Fruit fly (Drosophila melanogaster) S2 (cell line): Measurements from ENCODE around the gene CG45045.

ENCODE experiments used
- CG8478 ChIP-seq: fragments of >200 bp; optimal IDR thresholded peaks from 2 replicates; lab custom pipeline; 2018
- CTCF ChIP-seq, 2 experiments: fragments of >200 bp; optimal IDR thresholded peaks; 2 replicates each; lab custom pipeline; 2018

The CG45045 gene

DNA sequence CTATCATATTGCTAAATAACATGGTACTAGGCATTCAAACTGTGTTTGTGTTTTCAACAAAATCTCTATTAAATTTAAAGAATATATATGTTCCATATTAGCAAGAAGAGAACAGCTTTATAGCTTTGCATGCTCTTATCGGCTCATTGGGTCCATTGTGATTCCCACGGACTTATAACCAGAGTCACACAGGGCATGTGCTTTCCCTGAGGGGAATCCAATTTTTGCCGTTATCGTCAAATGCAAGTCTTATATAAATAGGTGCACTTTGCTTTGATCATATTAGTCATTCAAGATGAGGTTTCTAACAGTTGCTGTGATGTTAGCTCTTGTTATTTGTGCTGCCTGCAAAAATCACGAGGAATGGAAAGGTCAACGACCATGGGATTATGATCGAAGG is at the start of gene CG45045:
TSS of gene CG45045 (plus strand) at position 294 of the 400 bp plus-strand sequence.
- TF ChIP-seq CTCF (optimal IDR thresholded peaks at IDR 0.05; lab: Kevin White, UChicago) (no peak), CG8478 (lab: Kevin White, UChicago) (no peak)

DNA sequence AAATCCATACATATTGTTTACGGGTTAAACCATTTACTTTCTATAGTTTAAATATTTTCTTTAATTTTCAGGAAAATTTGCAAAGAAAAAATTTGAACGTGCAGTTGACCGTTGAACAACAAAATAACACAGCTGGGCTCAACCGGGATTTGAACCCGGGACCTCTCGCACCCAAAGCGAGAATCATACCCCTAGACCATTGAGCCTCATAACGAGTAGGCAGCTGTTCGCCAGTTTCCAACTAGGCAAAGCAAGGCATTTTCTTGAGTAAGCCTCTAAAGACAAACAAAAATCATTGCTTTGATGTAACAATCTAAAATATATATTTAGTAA is 49.4 kb upstream of the CG45045 start:
- TF ChIP-seq CTCF (optimal IDR thresholded peaks at IDR 0.05; lab: Kevin White, UChicago): no peak
- no peak for TF ChIP-seq CG8478 (lab: Kevin White, UChicago)

DNA sequence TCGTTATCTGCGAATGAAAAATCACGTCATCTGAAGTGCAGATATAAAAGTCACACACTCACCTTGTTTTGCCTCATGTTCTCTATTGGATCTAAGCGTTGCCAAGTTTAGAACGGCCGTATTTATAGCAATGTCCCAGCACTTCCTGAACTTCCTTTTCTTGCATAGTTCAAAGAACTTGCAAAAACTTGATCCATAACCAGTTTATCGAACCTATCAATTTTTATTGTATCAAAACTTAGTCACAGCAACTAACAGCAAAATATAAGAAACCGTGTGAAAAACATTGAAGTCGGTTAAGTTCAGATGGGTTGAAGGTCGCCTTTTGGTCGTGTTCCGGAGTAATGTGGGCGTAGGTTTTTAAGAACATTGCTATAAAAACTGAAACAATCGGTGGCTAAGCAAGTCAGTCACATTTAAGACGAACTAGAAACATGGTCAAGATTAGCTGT is 48.6 kb upstream of the CG45045 start, which contains the start of the genes CG14324 and CG14326:
TSS of gene CG14324 (minus strand) at position 101 of the 452 bp plus-strand sequence.
TSS of gene CG14326 (plus strand) at position 402 of the 452 bp plus-strand sequence.
- TF ChIP-seq CG8478 (lab: Kevin White, UChicago) (no peak), CTCF (optimal IDR thresholded peaks at IDR 0.05; lab: Kevin White, UChicago) (no peak)

DNA sequence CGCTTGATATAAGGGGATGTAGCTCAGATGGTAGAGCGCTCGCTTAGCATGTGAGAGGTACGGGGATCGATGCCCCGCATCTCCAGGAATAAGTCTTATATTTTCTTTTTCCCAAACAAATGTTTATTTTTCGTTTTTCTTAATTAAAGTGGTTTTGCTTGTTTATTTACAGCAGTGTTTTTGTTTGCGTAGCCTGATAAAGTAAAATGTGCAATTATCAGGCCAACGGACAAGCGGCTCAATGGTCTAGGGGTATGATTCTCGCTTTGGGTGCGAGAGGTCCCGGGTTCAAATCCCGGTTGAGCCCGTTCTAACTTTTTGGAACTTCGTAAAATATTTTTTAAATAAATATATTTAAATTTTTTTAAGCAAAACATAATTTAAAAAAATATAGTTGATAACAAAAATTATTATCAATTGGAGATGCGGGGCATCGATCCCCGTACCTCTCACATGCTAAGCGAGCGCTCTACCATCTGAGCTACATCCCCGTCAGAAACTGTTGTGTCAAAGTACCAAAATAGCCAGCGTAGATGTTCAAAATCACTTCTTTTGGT is 47.6 kb upstream of the CG45045 start:
- no peak for TF ChIP-seq CG8478 (lab: Kevin White, UChicago)
- no peak for TF ChIP-seq CTCF (optimal IDR thresholded peaks at IDR 0.05; lab: Kevin White, UChicago)

DNA sequence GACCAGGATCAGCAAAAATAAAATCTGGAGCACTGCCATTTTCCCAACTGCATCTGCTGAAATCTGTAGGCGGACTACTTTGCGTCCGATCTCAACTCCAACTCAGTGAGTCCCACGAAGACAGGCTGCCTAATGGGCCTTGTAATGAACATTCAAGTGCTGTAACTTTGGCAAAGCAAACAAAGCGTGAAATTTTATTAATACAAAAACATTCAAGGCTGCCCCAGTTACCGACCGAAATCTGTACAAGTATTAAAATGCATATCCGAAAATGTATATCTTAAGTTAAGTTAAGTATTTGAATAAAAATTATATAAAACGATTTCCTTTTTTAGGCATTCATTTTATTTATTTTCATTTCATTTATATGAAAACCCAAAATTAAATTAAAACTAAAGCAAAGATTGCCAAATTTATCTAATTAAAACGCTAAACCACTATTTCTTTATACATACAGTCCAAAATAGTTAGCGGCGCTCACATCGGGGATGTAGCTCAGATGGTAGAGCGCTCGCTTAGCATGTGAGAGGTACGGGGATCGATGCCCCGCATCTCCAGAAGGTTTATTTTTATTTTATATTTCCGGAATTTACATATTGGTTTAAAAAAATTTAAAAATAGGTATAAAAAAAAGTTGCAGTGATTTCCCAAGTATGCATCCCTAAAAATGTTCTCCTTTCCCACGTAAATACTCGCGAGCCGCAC is 45.2 kb upstream of the CG45045 start, which contains the start of gene CG14323:
TSS of gene CG14323 (minus strand) at position 51 of the 705 bp plus-strand sequence.
- TF ChIP-seq CTCF (optimal IDR thresholded peaks at IDR 0.05; lab: Kevin White, UChicago) (no peak), CG8478 (lab: Kevin White, UChicago) (no peak)

DNA sequence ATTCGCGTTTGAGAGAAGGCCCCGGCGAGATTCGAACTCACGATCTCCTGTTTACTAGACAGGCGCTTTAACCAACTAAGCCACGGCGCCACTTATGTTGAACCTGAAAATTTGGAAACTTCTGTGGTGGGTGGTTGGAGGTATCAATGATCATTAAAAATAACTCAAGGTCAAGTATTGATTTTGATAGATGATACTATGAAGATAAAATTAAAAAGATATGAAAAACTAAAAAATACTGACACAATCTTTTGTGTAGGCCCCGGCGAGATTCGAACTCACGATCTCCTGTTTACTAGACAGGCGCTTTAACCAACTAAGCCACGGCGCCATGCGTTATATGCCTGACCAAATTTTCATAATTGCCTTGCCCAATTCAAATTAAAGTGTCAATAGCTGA is 42.8 kb upstream of the CG45045 start:
- TF ChIP-seq CTCF (optimal IDR thresholded peaks at IDR 0.05; lab: Kevin White, UChicago): no peak
- no peak for TF ChIP-seq CG8478 (lab: Kevin White, UChicago)

DNA sequence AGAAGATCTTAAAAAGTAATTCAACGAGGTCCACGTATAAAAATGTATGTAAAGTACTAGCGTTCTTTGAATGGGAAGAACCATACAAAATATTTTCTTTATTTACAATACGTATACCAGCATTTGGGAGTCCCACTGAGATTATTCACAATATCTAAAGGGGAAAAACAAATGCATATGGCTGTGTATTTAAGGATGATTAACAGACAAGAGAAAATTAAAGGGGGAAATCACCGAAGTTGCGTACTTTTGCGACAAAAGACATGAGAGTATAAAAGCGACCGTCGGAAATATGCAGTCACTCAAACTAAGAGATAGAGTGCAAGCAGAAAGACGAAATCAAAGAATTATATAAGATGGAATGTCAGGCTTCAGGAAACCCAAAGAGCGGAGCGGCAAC is 42.4 kb upstream of the CG45045 start, which contains the start of gene AttD:
TSS of gene AttD (plus strand) at position 301 of the 400 bp plus-strand sequence.
- no peak for TF ChIP-seq CG8478 (lab: Kevin White, UChicago)
- no peak for TF ChIP-seq CTCF (optimal IDR thresholded peaks at IDR 0.05; lab: Kevin White, UChicago)

DNA sequence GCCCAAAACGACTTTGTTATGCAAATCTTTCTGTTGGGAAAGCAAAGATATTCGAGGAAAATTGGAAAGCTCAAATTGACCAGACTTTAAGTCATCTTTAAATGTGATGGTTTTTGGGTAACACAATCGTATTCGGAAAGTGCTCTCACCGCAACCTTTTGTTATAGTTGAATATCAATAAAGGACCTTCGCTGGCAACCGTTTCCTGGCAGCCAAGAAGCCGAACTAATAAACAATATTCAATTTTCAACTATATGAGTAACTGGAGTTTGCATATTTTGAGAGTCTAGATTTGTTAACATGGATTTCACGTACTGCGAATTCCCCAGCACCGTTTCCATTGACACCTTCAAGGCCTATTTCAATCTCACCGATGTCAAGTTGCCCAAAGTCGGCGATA is 40.5 kb upstream of the CG45045 start, which contains the start of gene CG14325:
TSS of gene CG14325 (plus strand) at position 301 of the 400 bp plus-strand sequence.
- TF ChIP-seq CG8478 (lab: Kevin White, UChicago): no peak
- no peak for TF ChIP-seq CTCF (optimal IDR thresholded peaks at IDR 0.05; lab: Kevin White, UChicago)

DNA sequence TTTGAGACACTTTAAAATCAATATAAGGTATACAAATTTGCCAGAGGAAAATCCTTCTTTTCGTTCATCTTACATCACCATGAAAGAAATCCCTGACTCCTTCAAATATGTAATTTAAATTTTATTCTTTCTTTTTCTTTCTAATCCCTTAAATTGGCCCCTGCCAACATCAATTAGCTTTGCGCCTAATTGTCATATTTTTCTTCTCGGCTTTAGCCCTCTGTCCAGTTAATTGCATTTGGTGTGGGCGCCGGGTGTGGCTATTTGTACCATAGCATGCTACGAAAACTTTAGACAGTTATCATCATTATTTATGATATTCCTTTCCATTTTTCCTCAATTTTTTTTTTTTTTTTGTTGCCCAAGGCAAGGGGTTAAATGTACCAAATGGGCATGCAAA is 37.0 kb upstream of the CG45045 start, which contains the start of gene CG43175:
TSS of gene CG43175 (plus strand) at position 301 of the 400 bp plus-strand sequence.
- no peak for TF ChIP-seq CG8478 (lab: Kevin White, UChicago)
- TF ChIP-seq CTCF (optimal IDR thresholded peaks at IDR 0.05; lab: Kevin White, UChicago): no peak

DNA sequence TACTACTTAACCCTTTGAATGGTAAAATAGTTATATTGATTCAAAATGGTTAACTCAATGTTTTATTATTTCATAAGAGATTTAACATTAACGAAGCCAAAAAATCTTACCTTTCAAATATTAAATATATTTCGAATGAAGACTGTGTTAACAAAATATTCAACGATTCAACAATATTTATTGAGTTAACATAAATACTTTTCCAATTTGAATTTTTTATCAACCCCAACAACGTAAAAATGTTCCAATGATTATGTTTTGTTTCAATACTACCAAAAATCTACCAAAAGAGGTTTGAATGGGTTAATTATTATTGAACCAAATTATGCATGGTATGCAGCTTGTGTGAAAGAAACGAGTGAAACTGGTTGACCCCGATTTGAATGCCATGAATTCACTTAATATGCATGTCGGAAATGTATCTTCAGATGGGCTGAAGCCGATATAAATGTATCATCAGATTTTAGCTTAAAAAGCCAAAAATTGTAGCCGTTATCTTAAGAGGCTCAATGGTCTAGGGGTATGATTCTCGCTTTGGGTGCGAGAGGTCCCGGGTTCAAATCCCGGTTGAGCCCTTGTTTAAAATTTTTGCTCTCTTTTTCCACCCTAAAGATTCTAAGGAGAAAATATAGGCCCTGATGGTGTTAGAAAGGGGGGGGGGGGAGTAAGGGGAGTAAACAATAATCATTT is 36.1 kb upstream of the CG45045 start:
- TF ChIP-seq CG8478 (lab: Kevin White, UChicago) (no peak), CTCF (optimal IDR thresholded peaks at IDR 0.05; lab: Kevin White, UChicago) (no peak)

DNA sequence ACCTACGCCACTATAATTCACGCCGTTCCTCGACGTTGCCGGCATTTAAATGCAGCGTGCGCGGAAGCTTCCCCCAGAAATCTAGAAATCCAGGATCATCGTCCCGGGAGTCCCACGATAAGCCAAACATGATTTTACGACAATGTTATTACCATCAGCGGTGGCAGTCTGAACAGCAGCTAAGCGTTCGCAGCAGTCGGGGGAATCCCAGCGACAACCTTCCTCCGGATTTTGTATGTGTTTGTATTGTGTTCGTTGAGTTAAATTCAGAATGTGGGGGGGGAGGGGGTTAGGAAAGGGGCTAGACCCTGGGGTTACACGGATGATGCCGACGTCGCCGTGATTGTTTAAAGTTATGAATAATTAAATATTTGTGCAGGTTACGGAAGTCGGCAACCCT is 23.4 kb upstream of the CG45045 start:
- TF ChIP-seq CG8478 (lab: Kevin White, UChicago) (no peak), CTCF (optimal IDR thresholded peaks at IDR 0.05; lab: Kevin White, UChicago) (no peak)

DNA sequence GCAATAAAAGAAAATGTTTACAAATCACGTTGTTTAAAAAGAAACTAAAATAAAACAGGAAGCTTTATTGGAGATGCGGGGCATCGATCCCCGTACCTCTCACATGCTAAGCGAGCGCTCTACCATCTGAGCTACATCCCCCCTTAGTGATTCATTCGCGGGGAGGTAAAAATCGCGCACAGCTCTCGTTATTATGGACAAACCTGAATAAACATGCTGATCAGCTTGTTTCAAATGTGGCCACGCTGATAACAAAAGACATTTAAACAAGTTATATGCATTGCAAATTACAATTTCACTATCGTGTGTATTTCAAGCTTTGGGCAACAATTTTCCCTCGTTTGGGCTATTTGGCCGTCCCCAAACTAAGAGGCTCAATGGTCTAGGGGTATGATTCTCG is 22.1 kb upstream of the CG45045 start:
- no peak for TF ChIP-seq CTCF (optimal IDR thresholded peaks at IDR 0.05; lab: Kevin White, UChicago)
- TF ChIP-seq CG8478 (lab: Kevin White, UChicago): no peak

DNA sequence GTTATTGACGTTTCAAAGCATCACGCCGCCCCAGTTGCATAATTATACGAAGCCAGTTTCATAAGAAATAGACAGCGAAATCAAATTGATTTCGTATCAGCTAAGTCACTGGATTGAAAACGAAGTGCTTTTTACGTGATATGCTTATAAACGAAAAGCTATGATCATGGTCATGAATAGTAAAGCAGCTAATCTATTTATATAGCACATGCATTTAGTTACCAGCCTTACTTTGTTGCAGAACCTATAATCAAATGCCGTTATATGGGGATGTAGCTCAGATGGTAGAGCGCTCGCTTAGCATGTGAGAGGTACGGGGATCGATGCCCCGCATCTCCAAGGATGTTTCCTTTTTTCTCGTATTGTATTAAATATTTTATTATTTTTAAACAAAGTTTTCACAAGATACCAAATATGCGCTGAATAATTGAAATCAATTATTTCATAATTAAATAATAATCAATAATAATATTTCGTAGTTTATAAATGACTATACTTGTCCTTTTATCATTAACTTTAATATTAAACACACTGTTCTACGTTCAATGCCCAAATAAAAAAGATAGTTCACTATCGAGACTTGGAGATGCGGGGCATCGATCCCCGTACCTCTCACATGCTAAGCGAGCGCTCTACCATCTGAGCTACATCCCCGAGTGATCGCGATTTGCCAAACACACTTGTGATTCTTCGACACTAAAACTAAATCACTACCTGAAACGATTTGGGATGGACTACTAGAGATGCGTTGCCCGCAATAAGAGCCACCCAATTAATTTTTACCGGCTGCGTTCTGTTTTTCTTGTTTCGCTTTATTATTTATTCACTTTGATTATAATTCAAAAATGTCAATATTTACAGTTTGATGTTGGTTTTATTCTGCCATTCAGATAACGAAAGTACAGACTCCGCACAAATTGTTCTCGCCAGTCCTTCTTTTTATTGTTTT is 21.0 kb upstream of the CG45045 start:
- TF ChIP-seq CTCF (optimal IDR thresholded peaks at IDR 0.05; lab: Kevin White, UChicago) (no peak), CG8478 (lab: Kevin White, UChicago) (no peak)

DNA sequence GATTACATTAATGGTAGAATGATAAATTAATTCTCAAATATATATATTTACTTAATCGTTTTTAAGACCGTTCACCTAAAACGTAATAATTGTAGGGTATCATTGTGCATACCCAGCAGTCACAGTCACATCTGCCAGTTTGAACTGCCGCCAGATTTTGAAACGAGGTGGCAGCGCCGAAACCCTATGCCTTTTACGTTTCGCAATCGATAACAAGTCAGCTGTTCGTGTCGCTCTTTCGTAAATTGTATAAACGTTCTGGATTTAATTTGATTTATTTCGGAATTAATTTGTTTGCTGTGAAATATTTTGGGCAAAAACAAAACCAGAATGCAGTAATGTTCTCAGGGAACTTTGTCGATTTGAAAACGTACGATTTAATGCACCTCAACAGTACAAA is 19.9 kb upstream of the CG45045 start, which contains the start of gene CG14322:
TSS of gene CG14322 (plus strand) at position 236 of the 400 bp plus-strand sequence.
- TF ChIP-seq CG8478 (lab: Kevin White, UChicago) (no peak), CTCF (optimal IDR thresholded peaks at IDR 0.05; lab: Kevin White, UChicago) (no peak)
